Fruit fly (Drosophila melanogaster) whole organism, prepupa: ENCODE data around the gene Cp18.

Experiments used
- Blimp-1 ChIP-seq: fragments of 200-800 bp; sonication (Bioruptor generic); optimal IDR thresholded peaks from 3 replicates; lab custom pipeline; 2017; ENCODE audit warnings: missing biosample characterization, missing genetic modification characterization, mild to moderate bottlenecking, moderate library complexity, missing genetic modification reagents
- CG10631 ChIP-seq: fragments of 200-800 bp; sonication (Bioruptor generic); optimal IDR thresholded peaks from 2 replicates; lab custom pipeline; 2016; ENCODE audit warnings: missing biosample characterization, missing genetic modification characterization
- CG11762 ChIP-seq: fragments of 200-800 bp; sonication (Bioruptor generic); optimal IDR thresholded peaks from 3 replicates; lab custom pipeline; 2016; ENCODE audit warnings: missing biosample characterization, missing genetic modification characterization; ENCODE audit not compliant: insufficient read depth
- CG6276 ChIP-seq: fragments of 200-800 bp; sonication (Bioruptor generic); optimal IDR thresholded peaks from 2 replicates; lab custom pipeline; 2017; ENCODE audit warnings: missing biosample characterization, mild to moderate bottlenecking, missing genetic modification characterization
- Sox102F ChIP-seq: fragments of 200-800 bp; sonication (Bioruptor generic); optimal IDR thresholded peaks from 2 replicates; lab custom pipeline; 2016; ENCODE audit warnings: missing biosample characterization, mild to moderate bottlenecking, missing genetic modification characterization
- salr ChIP-seq, 2 experiments: fragments of 200-800 bp; sonication (Bioruptor generic); optimal IDR thresholded peaks; 3 replicates each; lab custom pipeline; 2016 to 2018; ENCODE audit warnings: missing biosample characterization in 2 of 2, missing genetic modification characterization in 2 of 2, mild to moderate bottlenecking in 1 of 2

DNA sequence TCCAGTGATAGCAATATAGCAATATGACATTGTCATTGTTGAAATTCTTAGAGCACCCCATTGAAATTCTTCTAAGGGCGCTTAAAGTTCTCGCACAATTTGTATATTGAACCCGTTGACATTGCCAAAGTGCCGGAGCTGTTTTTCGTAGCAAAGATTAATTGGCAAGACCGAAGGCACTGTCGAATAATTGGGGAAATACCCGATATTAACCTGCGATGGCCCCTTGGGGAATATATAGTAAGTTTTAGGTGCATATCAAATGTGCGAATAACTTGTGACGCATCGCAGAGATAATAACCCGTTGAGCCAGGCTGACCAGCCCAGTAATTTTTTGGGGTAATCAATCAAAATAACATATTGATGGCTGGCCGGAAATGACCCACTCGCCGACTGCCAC lies 39.9 kb upstream of the Cp18 start:
- TF ChIP-seq Blimp-1 (GFP tag; lab: Kevin White, UChicago) (no peak), salr (GFP tag; optimal IDR thresholded peaks at IDR 0.05; lab: Kevin White, UChicago) (no peak), Sox102F (GFP tag; lab: Kevin White, UChicago) (no peak), CG10631 (GFP tag; lab: Kevin White, UChicago) (no peak), CG6276 (GFP tag; lab: Kevin White, UChicago) (no peak), CG11762 (GFP tag; lab: Kevin White, UChicago) (no peak)
